Fruit fly (Drosophila melanogaster) whole organism, embryonic: Measurements from ENCODE around the gene CG5191.

Experiments
- Adf1 ChIP-seq: fragments of 200-800 bp; sonication (Bioruptor generic); IDR thresholded peaks from 2 replicates; pipeline ENCODE4 v1.3.6; 2022; ENCODE audit warnings: missing biosample characterization, missing genetic modification characterization
- CG1024 ChIP-seq: fragments of 200-800 bp; sonication (Bioruptor generic); IDR thresholded peaks from 2 replicates; pipeline ENCODE4 v1.3.6; 2022; ENCODE audit warnings: missing biosample characterization, missing genetic modification characterization
- CG10959 ChIP-seq: fragments of 200-800 bp; sonication (Bioruptor generic); IDR thresholded peaks from 2 replicates; pipeline ENCODE4 v1.3.6; 2022; ENCODE audit warnings: missing biosample characterization, missing genetic modification characterization
- CG11093 ChIP-seq: fragments of 200-800 bp; sonication (Bioruptor generic); IDR thresholded peaks from 3 replicates; pipeline ENCODE4 v1.3.6; 2022; ENCODE audit warnings: missing biosample characterization, missing genetic modification characterization
- CG11560 ChIP-seq: fragments of 200-800 bp; sonication (Bioruptor generic); IDR thresholded peaks from 3 replicates; pipeline ENCODE4 v1.3.6; 2022; ENCODE audit warnings: missing biosample characterization, missing genetic modification characterization
- CG12071 ChIP-seq: fragments of 200-800 bp; sonication (Bioruptor generic); optimal IDR thresholded peaks from 3 replicates; lab custom pipeline; 2018; ENCODE audit warnings: missing biosample characterization, mild to moderate bottlenecking, missing genetic modification characterization
- CG13287 ChIP-seq: fragments of 200-800 bp; sonication (Bioruptor generic); IDR thresholded peaks from 2 replicates; pipeline ENCODE4 v1.3.6; 2022; ENCODE audit warnings: missing biosample characterization, missing genetic modification characterization; ENCODE audit not compliant: partially characterized antibody
- CG14667 ChIP-seq: fragments of 200-800 bp; sonication (Bioruptor generic); IDR thresholded peaks from 2 replicates; pipeline ENCODE4 v1.3.6; 2022; ENCODE audit warnings: missing biosample characterization, missing genetic modification characterization
- CG15011 ChIP-seq: fragments of 200-800 bp; sonication (Bioruptor generic); optimal IDR thresholded peaks from 3 replicates; lab custom pipeline; 2018; ENCODE audit warnings: missing biosample characterization, mild to moderate bottlenecking, missing genetic modification characterization
- CG1647 ChIP-seq: fragments of 200-800 bp; sonication (Bioruptor generic); optimal IDR thresholded peaks from 3 replicates; lab custom pipeline; 2016; ENCODE audit warnings: missing biosample characterization, missing genetic modification characterization
- CG17385 ChIP-seq: fragments of 200-800 bp; sonication (Bioruptor generic); optimal IDR thresholded peaks from 3 replicates; lab custom pipeline; 2018; ENCODE audit warnings: missing biosample characterization, mild to moderate bottlenecking, missing genetic modification characterization
- CG17829 ChIP-seq: fragments of 200-800 bp; optimal IDR thresholded peaks from 2 replicates; lab custom pipeline; 2019; ENCODE audit warnings: missing biosample characterization, mild to moderate bottlenecking, missing genetic modification characterization, moderate library complexity
- CG18262 ChIP-seq: fragments of 200-800 bp; optimal IDR thresholded peaks from 3 replicates; lab custom pipeline; 2019; ENCODE audit warnings: missing biosample characterization, mild to moderate bottlenecking, missing genetic modification characterization, moderate library complexity
- CG1832 ChIP-seq: fragments of 200-800 bp; sonication (Bioruptor generic); optimal IDR thresholded peaks from 2 replicates; lab custom pipeline; 2017; ENCODE audit warnings: missing biosample characterization, mild to moderate bottlenecking, missing genetic modification characterization, inconsistent platforms
- CG2199 ChIP-seq: fragments of 200-800 bp; sonication (Bioruptor generic); IDR thresholded peaks from 3 replicates; pipeline ENCODE4 v1.3.6; 2022; ENCODE audit warnings: missing biosample characterization, missing genetic modification characterization
- CG2712 ChIP-seq: fragments of 200-800 bp; optimal IDR thresholded peaks from 3 replicates; lab custom pipeline; 2019; ENCODE audit warnings: missing biosample characterization, mild to moderate bottlenecking, missing genetic modification characterization, moderate library complexity
- CG30431 ChIP-seq: fragments of 200-800 bp; sonication (Bioruptor generic); optimal IDR thresholded peaks from 2 replicates; lab custom pipeline; 2017; ENCODE audit warnings: missing biosample characterization, missing genetic modification characterization
- CG31365 ChIP-seq: fragments of 200-800 bp; sonication (Bioruptor generic); optimal IDR thresholded peaks from 2 replicates; lab custom pipeline; 2018; ENCODE audit warnings: missing biosample characterization, mild to moderate bottlenecking, missing genetic modification characterization
- CG31388 ChIP-seq: fragments of 200-800 bp; sonication (Bioruptor generic); optimal IDR thresholded peaks from 2 replicates; lab custom pipeline; 2016; ENCODE audit warnings: missing biosample characterization, missing genetic modification characterization
- CG3163 ChIP-seq: fragments of 200-800 bp; sonication (Bioruptor generic); optimal IDR thresholded peaks from 3 replicates; lab custom pipeline; 2016; ENCODE audit warnings: missing biosample characterization, missing genetic modification characterization
- CG34376 ChIP-seq: fragments of 200-800 bp; sonication (Bioruptor generic); optimal IDR thresholded peaks from 2 replicates; lab custom pipeline; 2018; ENCODE audit warnings: missing biosample characterization, mild to moderate bottlenecking, missing genetic modification characterization
- CG4404 ChIP-seq: fragments of 200-800 bp; sonication (Bioruptor generic); IDR thresholded peaks from 2 replicates; pipeline ENCODE4 v1.3.6; 2022; ENCODE audit warnings: missing biosample characterization, missing genetic modification characterization
- CG4424 ChIP-seq: fragments of 200-800 bp; sonication (Bioruptor generic); optimal IDR thresholded peaks from 3 replicates; lab custom pipeline; 2016; ENCODE audit warnings: missing biosample characterization, missing genetic modification characterization
- CG6683 ChIP-seq: fragments of 200-800 bp; sonication (Bioruptor generic); optimal IDR thresholded peaks from 2 replicates; lab custom pipeline; 2017; ENCODE audit warnings: missing biosample characterization, mild to moderate bottlenecking, missing genetic modification characterization, missing genetic modification reagents
- CG6813 ChIP-seq: fragments of 200-800 bp; sonication (Bioruptor generic); optimal IDR thresholded peaks from 2 replicates; lab custom pipeline; 2017; ENCODE audit warnings: missing biosample characterization, missing genetic modification characterization, mild to moderate bottlenecking, moderate library complexity, missing genetic modification reagents
- CG7372 ChIP-seq: fragments of 200-800 bp; sonication (Bioruptor generic); IDR thresholded peaks from 2 replicates; pipeline ENCODE4 v1.3.6; 2022; ENCODE audit warnings: missing biosample characterization, missing genetic modification characterization
- CG9609 ChIP-seq: fragments of 200-800 bp; sonication (Bioruptor generic); optimal IDR thresholded peaks from 3 replicates; lab custom pipeline; 2016; ENCODE audit warnings: missing biosample characterization, missing genetic modification characterization
- CG9797 ChIP-seq: fragments of 200-800 bp; sonication (Bioruptor generic); optimal IDR thresholded peaks from 3 replicates; lab custom pipeline; 2018; ENCODE audit warnings: missing biosample characterization, mild to moderate bottlenecking, missing genetic modification characterization
- D19B ChIP-seq: fragments of 200-800 bp; sonication (Bioruptor generic); optimal IDR thresholded peaks from 2 replicates; lab custom pipeline; 2017; ENCODE audit warnings: missing biosample characterization, mild to moderate bottlenecking, missing genetic modification characterization
- Dad ChIP-seq: fragments of 200-800 bp; sonication (Bioruptor generic); optimal IDR thresholded peaks from 3 replicates; lab custom pipeline; 2016; ENCODE audit warnings: missing biosample characterization, missing genetic modification characterization
- Ets65A ChIP-seq: fragments of 200-800 bp; sonication (Bioruptor generic); peaks from one replicate; lab custom pipeline; 2016; ENCODE audit warnings: missing biosample characterization, missing genetic modification characterization
- HHEX ChIP-seq: fragments of 200-800 bp; sonication (Bioruptor generic); optimal IDR thresholded peaks from 3 replicates; lab custom pipeline; 2017; ENCODE audit warnings: missing biosample characterization, mild to moderate bottlenecking, missing genetic modification characterization, missing genetic modification reagents
- HLH3B ChIP-seq: fragments of 200-800 bp; sonication (Bioruptor generic); IDR thresholded peaks from 2 replicates; pipeline ENCODE4 v1.3.6; 2022; ENCODE audit warnings: missing biosample characterization, missing genetic modification characterization
- Lhr ChIP-seq: fragments of 200-800 bp; sonication (Bioruptor generic); optimal IDR thresholded peaks from 3 replicates; lab custom pipeline; 2017; ENCODE audit warnings: mild to moderate bottlenecking, missing biosample characterization, missing genetic modification reagents, missing genetic modification characterization
- Lim3 ChIP-seq: fragments of 200-800 bp; sonication (Bioruptor generic); IDR thresholded peaks from 2 replicates; pipeline ENCODE4 v1.3.6; 2022; ENCODE audit warnings: missing biosample characterization, missing genetic modification characterization
- Lpt ChIP-seq: fragments of >200 bp; optimal IDR thresholded peaks from 2 replicates; lab custom pipeline; 2018; ENCODE audit warnings: missing biosample characterization, missing genetic modification characterization
- NK7.1 ChIP-seq: fragments of 200-800 bp; sonication (Bioruptor generic); optimal IDR thresholded peaks from 3 replicates; lab custom pipeline; 2016; ENCODE audit warnings: missing biosample characterization, missing genetic modification characterization
- Neu2 ChIP-seq: fragments of 200-800 bp; sonication (Bioruptor generic); optimal IDR thresholded peaks from 3 replicates; lab custom pipeline; 2016; ENCODE audit warnings: missing biosample characterization, missing genetic modification characterization, borderline replicate concordance
- Optix ChIP-seq: fragments of 200-800 bp; sonication (Bioruptor generic); IDR thresholded peaks from 3 replicates; pipeline ENCODE4 v1.3.6; 2022; ENCODE audit warnings: missing biosample characterization, missing genetic modification characterization
- Poxn ChIP-seq: fragments of 200-800 bp; sonication (Bioruptor generic); IDR thresholded peaks from 2 replicates; pipeline ENCODE4 v1.3.6; 2022; ENCODE audit warnings: missing biosample characterization, missing genetic modification characterization
- bcd ChIP-seq: fragments of 200-800 bp; sonication (Bioruptor generic); optimal IDR thresholded peaks from 2 replicates; lab custom pipeline; 2017; ENCODE audit warnings: missing biosample characterization, mild to moderate bottlenecking, missing genetic modification characterization
- crol ChIP-seq: fragments of 200-800 bp; sonication (Bioruptor generic); IDR thresholded peaks from 2 replicates; pipeline ENCODE4 v1.3.6; 2022; ENCODE audit warnings: missing biosample characterization, missing genetic modification characterization
- crp ChIP-seq, 2 experiments: fragments of 200-800 bp; sonication (Bioruptor generic); optimal IDR thresholded peaks; 2 replicates in 1 of 2; 3 replicates in 1 of 2; lab custom pipeline; 2017; ENCODE audit warnings: missing biosample characterization in 2 of 2, missing genetic modification characterization in 2 of 2, mild to moderate bottlenecking in 1 of 2, moderate library complexity in 1 of 2
- dmrt99B ChIP-seq: fragments of 200-800 bp; sonication (Bioruptor generic); optimal IDR thresholded peaks from 2 replicates; lab custom pipeline; 2018; ENCODE audit warnings: missing biosample characterization, mild to moderate bottlenecking, missing genetic modification characterization, moderate library complexity
- eve ChIP-seq, 2 experiments: fragments of >200 bp; optimal IDR thresholded peaks; 2 replicates each; lab custom pipeline; 2017; ENCODE audit warnings: missing biosample characterization in 2 of 2, missing genetic modification characterization in 2 of 2
- gce ChIP-seq: fragments of 200-800 bp; sonication (Bioruptor generic); IDR thresholded peaks from 3 replicates; pipeline ENCODE4 v1.3.6; 2022; ENCODE audit warnings: missing biosample characterization, missing genetic modification characterization
- gcm2 ChIP-seq: fragments of 200-800 bp; sonication (Bioruptor generic); optimal IDR thresholded peaks from 2 replicates; lab custom pipeline; 2016; ENCODE audit warnings: missing biosample characterization, missing genetic modification characterization
- gsb ChIP-seq: fragments of 200-800 bp; sonication (Bioruptor generic); IDR thresholded peaks from 2 replicates; pipeline ENCODE4 v1.3.6; 2022; ENCODE audit warnings: missing biosample characterization, missing genetic modification characterization
- hb ChIP-seq: fragments of 200-800 bp; sonication (Bioruptor generic); IDR thresholded peaks from 3 replicates; pipeline ENCODE4 v1.3.6; 2022; ENCODE audit warnings: missing biosample characterization, missing genetic modification characterization; ENCODE audit not compliant: partially characterized antibody
- luna ChIP-seq: fragments of 200-800 bp; sonication (Bioruptor generic); optimal IDR thresholded peaks from 2 replicates; lab custom pipeline; 2016; ENCODE audit warnings: missing biosample characterization, missing genetic modification characterization
- pum ChIP-seq: fragments of 200-800 bp; sonication (Bioruptor generic); optimal IDR thresholded peaks from 2 replicates; lab custom pipeline; 2016; ENCODE audit warnings: missing biosample characterization, missing genetic modification characterization
- sens ChIP-seq: fragments of 200-800 bp; sonication (Bioruptor generic); peaks from one replicate; lab custom pipeline; 2016; ENCODE audit warnings: missing biosample characterization, missing genetic modification characterization
- vfl ChIP-seq: fragments of 200-800 bp; sonication (Bioruptor generic); optimal IDR thresholded peaks from 2 replicates; lab custom pipeline; 2016; ENCODE audit warnings: missing biosample characterization, missing genetic modification characterization

The CG5191 gene

dm6 chr3R:20621805-20622286 lies 61.2 kb downstream of the CG5191 start, which contains the start of gene H (continued):
- TF ChIP-seq CG2712 (tag; lab: Kevin White, UChicago) (peak; percentile 19), CG10959 (no peak), sens (GFP tag; lab: Kevin White, UChicago) (peak; percentile 52), CG6683 (no peak), CG7372 (no peak), Poxn (GFP tag; lab: Robert Waterston, UW) (no peak), luna (GFP tag; lab: Kevin White, UChicago) (no peak), NK7.1 (no peak), CG14667 (GFP tag; lab: Robert Waterston, UW) (no peak), crol (no peak), pum (GFP tag; lab: Kevin White, UChicago) (no peak), dmrt99B (tag; lab: Kevin White, UChicago) (no peak), Neu2 (no peak), gce (GFP tag; lab: Robert Waterston, UW) (no peak), CG6813 (no peak), CG3163 (GFP tag; lab: Kevin White, UChicago) (no peak), HLH3B (GFP tag; lab: Robert Waterston, UW) (no peak), CG15011 (GFP tag; lab: Kevin White, UChicago) (no peak), HHEX (GFP tag; lab: Kevin White, UChicago) (no peak), bcd (GFP tag; lab: Kevin White, UChicago) (no peak), CG30431 (GFP tag; lab: Kevin White, UChicago) (no peak), CG2199 (GFP tag; lab: Robert Waterston, UW) (no peak), CG1024 (GFP tag; lab: Robert Waterston, UW) (peak; percentile 81), eve (GFP tag; optimal IDR thresholded peaks at IDR 0.05; lab: Kevin White, UChicago) (no peak), crp (GFP tag; optimal IDR thresholded peaks at IDR 0.05; lab: Kevin White, UChicago) (no peak), CG18262 (no peak), gcm2 (GFP tag; lab: Kevin White, UChicago) (no peak), D19B (GFP tag; lab: Kevin White, UChicago) (no peak), CG13287 (GFP tag; lab: Robert Waterston, UW) (0 out of 2 replicates have a peak, but pooled peaks have one; percentile 20), CG1832 (no peak), CG1647 (GFP tag; lab: Kevin White, UChicago) (no peak), CG9609 (GFP tag; lab: Kevin White, UChicago) (no peak), CG17829 (tag; lab: Kevin White, UChicago) (peak; percentile 22), vfl (GFP tag; lab: Kevin White, UChicago) (no peak), CG11093 (GFP tag; lab: Robert Waterston, UW) (no peak), gsb (GFP tag; lab: Robert Waterston, UW) (no peak), Optix (GFP tag; lab: Robert Waterston, UW) (no peak), Dad (no peak), CG17385 (GFP tag; lab: Kevin White, UChicago) (no peak), Lim3 (no peak), CG4404 (no peak), CG31388 (no peak), Lpt (no peak), hb (GFP tag; lab: Robert Waterston, UW) (no peak), CG9797 (GFP tag; lab: Kevin White, UChicago) (peak; percentile 91), Adf1 (GFP tag; lab: Robert Waterston, UW) (no peak), CG12071 (no peak), Lhr (no peak), Ets65A (GFP tag; lab: Kevin White, UChicago) (no peak), CG31365 (tag; lab: Kevin White, UChicago) (no peak), CG34376 (no peak), CG4424 (GFP tag; lab: Kevin White, UChicago) (no peak), CG11560 (no peak)
